Worm (Caenorhabditis elegans) whole organism, L2 larva: ENCODE results near the gene rpl-10.

Experiments
- R02D3.7 ChIP-seq: fragments of 150-350 bp; optimal IDR thresholded peaks from 2 replicates; lab custom pipeline; 2014; ENCODE audit warnings: missing biosample characterization, missing genetic modification characterization
- ZK546.5 ChIP-seq: sonication (generic microtip); optimal IDR thresholded peaks from 2 replicates; lab custom pipeline; 2017; ENCODE audit warnings: missing biosample characterization, missing genetic modification characterization
- elt-3 ChIP-seq: sonication (generic microtip); optimal IDR thresholded peaks from 2 replicates; lab custom pipeline; 2017; ENCODE audit warnings: missing biosample characterization, missing genetic modification characterization
- lin-39 ChIP-seq: fragments of 150-350 bp; optimal IDR thresholded peaks from 2 replicates; lab custom pipeline; 2014; ENCODE audit warnings: missing biosample characterization, missing genetic modification reagents, missing genetic modification characterization
- nhr-11 ChIP-seq: fragments of 150-350 bp; optimal IDR thresholded peaks from 2 replicates; lab custom pipeline; 2014; ENCODE audit warnings: missing biosample characterization, missing genetic modification characterization
- peb-1 ChIP-seq: fragments of 150-350 bp; optimal IDR thresholded peaks from 2 replicates; lab custom pipeline; 2014; ENCODE audit warnings: missing biosample characterization, missing genetic modification characterization
- skn-1 ChIP-seq: sonication (generic microtip); optimal IDR thresholded peaks from 2 replicates; lab custom pipeline; 2017; ENCODE audit warnings: missing biosample characterization, missing genetic modification characterization
- sma-9 ChIP-seq, 2 experiments: fragments of 150-350 bp in 1 of 2; sonication (generic microtip) in 1 of 2; optimal IDR thresholded peaks; 2 replicates each; lab custom pipeline; 2014 to 2016; ENCODE audit warnings: missing genetic modification characterization in 2 of 2, mild to moderate bottlenecking in 1 of 2, missing biosample characterization in 1 of 2, missing compliant biosample characterization in 1 of 2, missing genetic modification reagents in 1 of 2, moderate library complexity in 1 of 2

DNA sequence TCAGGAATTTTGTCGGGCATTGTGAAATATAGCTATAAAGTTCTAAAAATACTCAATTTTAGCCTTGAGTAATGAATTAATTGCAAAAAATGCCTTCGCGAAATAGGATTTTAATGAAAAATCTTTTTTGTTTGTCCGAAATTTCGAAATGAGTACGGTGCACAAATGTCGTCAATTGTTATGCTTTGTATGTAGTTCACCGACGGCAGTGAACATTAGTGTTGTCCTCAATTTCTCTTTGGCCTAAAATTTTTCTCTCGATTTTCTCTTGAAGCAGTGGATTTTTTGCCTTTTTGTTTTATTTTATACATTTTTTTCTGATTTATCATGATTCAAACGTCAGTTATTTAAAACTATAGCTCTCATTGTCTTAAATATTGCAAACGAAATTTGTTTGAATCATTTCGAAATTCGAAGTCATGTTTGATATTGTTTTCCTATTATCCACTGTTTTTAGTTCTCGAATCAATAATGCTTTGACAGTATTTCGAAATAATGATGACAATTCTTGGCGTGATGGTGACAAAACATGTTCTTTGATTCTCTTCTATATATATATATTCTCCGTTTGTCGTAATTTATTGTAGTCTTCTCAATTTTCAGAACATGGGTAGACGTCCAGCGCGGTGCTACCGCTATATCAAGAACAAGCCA lies at the start of gene rpl-10, which contains the start of gene ints-11:
- TF ChIP-seq lin-39 (no peak), sma-9 (GFP tag; optimal IDR thresholded peaks at IDR 0.05; lab: Kevin White, UChicago) (no peak), sma-9 (tag; optimal IDR thresholded peaks at IDR 0.05; lab: Kevin White, UChicago) (no peak), nhr-11 (no peak), skn-1 (tag; lab: Kevin White, UChicago) (peak; percentile 6), elt-3 (no peak), R02D3.7 (tag; lab: Kevin White, UChicago) (no peak), peb-1 (tag; lab: Kevin White, UChicago) (no peak), ZK546.5 (no peak)
